Fruit fly (Drosophila melanogaster) whole organism, embryonic: ENCODE measurements around the gene Mco4.
A peak's percentile ranks its signal among the peaks of the same experiment; 100 is the strongest.

Experiments
- Atf-2 ChIP-seq: fragments of 200-800 bp; sonication (Bioruptor generic); optimal IDR thresholded peaks from 2 replicates; lab custom pipeline; 2016; ENCODE audit warnings: missing biosample characterization, missing genetic modification characterization
- B-H2 ChIP-seq: fragments of 200-800 bp; sonication (Bioruptor generic); optimal IDR thresholded peaks from 2 replicates; lab custom pipeline; 2018; ENCODE audit warnings: missing biosample characterization, mild to moderate bottlenecking, missing genetic modification characterization
- BtbVII ChIP-seq: fragments of 200-800 bp; sonication (Bioruptor generic); optimal IDR thresholded peaks from 3 replicates; lab custom pipeline; 2017; ENCODE audit warnings: missing biosample characterization, mild to moderate bottlenecking, missing genetic modification characterization
- CG10267 ChIP-seq: fragments of 200-800 bp; sonication (Bioruptor generic); optimal IDR thresholded peaks from 2 replicates; lab custom pipeline; 2018; ENCODE audit warnings: missing biosample characterization, mild to moderate bottlenecking, missing genetic modification characterization, moderate library complexity
- CG10366 ChIP-seq: fragments of 200-800 bp; sonication (Bioruptor generic); IDR thresholded peaks from 2 replicates; pipeline ENCODE4 v1.3.6; 2022; ENCODE audit warnings: missing biosample characterization, missing genetic modification characterization
- CG12155 ChIP-seq: fragments of 200-800 bp; sonication (Bioruptor generic); optimal IDR thresholded peaks from 3 replicates; lab custom pipeline; 2016; ENCODE audit warnings: missing biosample characterization, missing genetic modification characterization
- CG12391 ChIP-seq: fragments of 200-800 bp; sonication (Bioruptor generic); optimal IDR thresholded peaks from 3 replicates; lab custom pipeline; 2018; ENCODE audit warnings: missing biosample characterization, mild to moderate bottlenecking, missing genetic modification characterization, moderate library complexity
- CG14441 ChIP-seq: fragments of 200-800 bp; sonication (Bioruptor generic); IDR thresholded peaks from 2 replicates; pipeline ENCODE4 v1.3.6; 2022; ENCODE audit warnings: missing biosample characterization, missing genetic modification characterization
- CG15073 ChIP-seq: fragments of 200-800 bp; sonication (Bioruptor generic); optimal IDR thresholded peaks from 2 replicates; lab custom pipeline; 2016; ENCODE audit warnings: missing biosample characterization, missing genetic modification characterization
- CG1603 ChIP-seq: fragments of 200-800 bp; sonication (Bioruptor generic); optimal IDR thresholded peaks from 2 replicates; lab custom pipeline; 2019; ENCODE audit warnings: missing biosample characterization, mild to moderate bottlenecking, missing genetic modification characterization, moderate library complexity
- CG16815 ChIP-seq: fragments of 200-800 bp; sonication (Bioruptor generic); optimal IDR thresholded peaks from 3 replicates; lab custom pipeline; 2017; ENCODE audit warnings: missing biosample characterization, mild to moderate bottlenecking, missing genetic modification characterization
- CG18599 ChIP-seq: fragments of 200-800 bp; sonication (Bioruptor generic); optimal IDR thresholded peaks from 3 replicates; lab custom pipeline; 2017; ENCODE audit warnings: missing biosample characterization, missing genetic modification characterization, mild to moderate bottlenecking, moderate library complexity, missing genetic modification reagents
- CG2712 ChIP-seq: fragments of 200-800 bp; optimal IDR thresholded peaks from 3 replicates; lab custom pipeline; 2019; ENCODE audit warnings: missing biosample characterization, mild to moderate bottlenecking, missing genetic modification characterization, moderate library complexity
- CG31224 ChIP-seq: fragments of 200-800 bp; sonication (Bioruptor generic); IDR thresholded peaks from 2 replicates; pipeline ENCODE4 v1.3.6; 2022; ENCODE audit warnings: missing biosample characterization, missing genetic modification characterization
- CG33557 ChIP-seq: fragments of 200-800 bp; sonication (Bioruptor generic); optimal IDR thresholded peaks from 2 replicates; lab custom pipeline; 2019; ENCODE audit warnings: missing biosample characterization, mild to moderate bottlenecking, missing genetic modification characterization, moderate library complexity
- CG42726 ChIP-seq: fragments of 200-800 bp; sonication (Bioruptor generic); IDR thresholded peaks from 2 replicates; pipeline ENCODE4 v1.3.6; 2022; ENCODE audit warnings: missing biosample characterization, missing genetic modification characterization; ENCODE audit not compliant: partially characterized antibody
- CG4328 ChIP-seq: fragments of 200-800 bp; sonication (Bioruptor generic); optimal IDR thresholded peaks from 3 replicates; lab custom pipeline; 2017; ENCODE audit warnings: missing biosample characterization, missing genetic modification reagents, missing genetic modification characterization
- CG8388 ChIP-seq: fragments of 200-800 bp; sonication (Bioruptor generic); optimal IDR thresholded peaks from 2 replicates; lab custom pipeline; 2019; ENCODE audit warnings: missing biosample characterization, mild to moderate bottlenecking, missing genetic modification characterization, moderate library complexity
- CG8924 ChIP-seq: fragments of 200-800 bp; optimal IDR thresholded peaks from 3 replicates; lab custom pipeline; 2019; ENCODE audit warnings: missing biosample characterization, mild to moderate bottlenecking, missing genetic modification characterization, moderate library complexity
- CG9727 ChIP-seq: fragments of 200-800 bp; sonication (Bioruptor generic); optimal IDR thresholded peaks from 3 replicates; lab custom pipeline; 2017; ENCODE audit warnings: missing biosample characterization, mild to moderate bottlenecking, missing genetic modification characterization
- CoRest ChIP-seq: fragments of 200-800 bp; sonication (Bioruptor generic); optimal IDR thresholded peaks from 3 replicates; lab custom pipeline; 2018; ENCODE audit warnings: missing biosample characterization, mild to moderate bottlenecking, missing genetic modification characterization, moderate library complexity
- Ets97D ChIP-seq: fragments of 200-800 bp; sonication (Bioruptor generic); optimal IDR thresholded peaks from 3 replicates; lab custom pipeline; 2016; ENCODE audit warnings: missing biosample characterization, missing genetic modification characterization
- GATAe ChIP-seq: fragments of 200-800 bp; sonication (Bioruptor generic); conservative IDR thresholded peaks from 2 replicates; pipeline ENCODE4 v1.3.6; 2022; ENCODE audit warnings: missing biosample characterization, missing genetic modification characterization
- Hr39 ChIP-seq: fragments of >200 bp; optimal IDR thresholded peaks from 2 replicates; lab custom pipeline; 2017
- Lim3 ChIP-seq: fragments of 200-800 bp; sonication (Bioruptor generic); IDR thresholded peaks from 2 replicates; pipeline ENCODE4 v1.3.6; 2022; ENCODE audit warnings: missing biosample characterization, missing genetic modification characterization
- MBD-R2 ChIP-seq: fragments of 200-800 bp; sonication (Bioruptor generic); IDR thresholded peaks from 2 replicates; pipeline ENCODE4 v1.3.6; 2022; ENCODE audit warnings: missing biosample characterization, missing genetic modification characterization
- Med ChIP-seq: fragments of 200-800 bp; sonication (Bioruptor generic); peaks from one replicate; lab custom pipeline; 2016; ENCODE audit warnings: missing biosample characterization, missing genetic modification characterization, mild to moderate bottlenecking, inconsistent platforms, moderate library complexity
- Myb ChIP-seq: fragments of 200-800 bp; sonication (Bioruptor generic); optimal IDR thresholded peaks from 2 replicates; lab custom pipeline; 2016; ENCODE audit warnings: missing biosample characterization, missing genetic modification characterization
- Neu2 ChIP-seq: fragments of 200-800 bp; sonication (Bioruptor generic); optimal IDR thresholded peaks from 3 replicates; lab custom pipeline; 2016; ENCODE audit warnings: missing biosample characterization, missing genetic modification characterization, borderline replicate concordance
- Sry-δ ChIP-seq: fragments of 200-800 bp; sonication (Bioruptor generic); optimal IDR thresholded peaks from 2 replicates; lab custom pipeline; 2016; ENCODE audit warnings: missing biosample characterization, missing genetic modification characterization
- YL-1 ChIP-seq: fragments of 200-800 bp; sonication (Bioruptor generic); optimal IDR thresholded peaks from 3 replicates; lab custom pipeline; 2017; ENCODE audit warnings: missing biosample characterization, mild to moderate bottlenecking, missing genetic modification characterization
- ara ChIP-seq: fragments of 200-800 bp; sonication (Bioruptor generic); IDR thresholded peaks from 2 replicates; pipeline ENCODE4 v1.3.6; 2022; ENCODE audit warnings: missing biosample characterization, missing genetic modification characterization
- bowl ChIP-seq: fragments of 200-800 bp; sonication (Bioruptor generic); IDR thresholded peaks from 2 replicates; pipeline ENCODE4 v1.3.6; 2022; ENCODE audit warnings: missing biosample characterization, missing genetic modification characterization
- cato ChIP-seq: fragments of 200-800 bp; sonication (Bioruptor generic); optimal IDR thresholded peaks from 2 replicates; lab custom pipeline; 2016; ENCODE audit warnings: missing biosample characterization, missing genetic modification characterization, borderline replicate concordance
- chinmo ChIP-seq: fragments of 200-800 bp; sonication (Bioruptor generic); IDR thresholded peaks from 4 replicates; pipeline ENCODE4 v1.3.6; 2022; ENCODE audit warnings: missing biosample characterization, missing genetic modification characterization; ENCODE audit not compliant: partially characterized antibody
- crc ChIP-seq: fragments of 200-800 bp; sonication (Bioruptor generic); optimal IDR thresholded peaks from 2 replicates; lab custom pipeline; 2016; ENCODE audit warnings: missing biosample characterization, missing genetic modification characterization
- dysf ChIP-seq: fragments of 200-800 bp; sonication (Bioruptor generic); IDR thresholded peaks from 3 replicates; pipeline ENCODE4 v1.3.6; 2022; ENCODE audit warnings: missing biosample characterization, missing genetic modification characterization
- eve ChIP-seq, 2 experiments: fragments of >200 bp; optimal IDR thresholded peaks; 2 replicates each; lab custom pipeline; 2017; ENCODE audit warnings: missing biosample characterization in 2 of 2, missing genetic modification characterization in 2 of 2
- gt ChIP-seq: fragments of 200-800 bp; sonication (Bioruptor generic); IDR thresholded peaks from 2 replicates; pipeline ENCODE4 v1.3.6; 2022; ENCODE audit warnings: missing biosample characterization, missing genetic modification characterization
- hbn ChIP-seq: fragments of 200-800 bp; sonication (Bioruptor generic); IDR thresholded peaks from 2 replicates; pipeline ENCODE4 v1.3.6; 2022; ENCODE audit warnings: missing biosample characterization, missing genetic modification characterization; ENCODE audit not compliant: partially characterized antibody
- nmo ChIP-seq: fragments of 200-800 bp; sonication (Bioruptor generic); optimal IDR thresholded peaks from 2 replicates; lab custom pipeline; 2018; ENCODE audit warnings: missing biosample characterization, mild to moderate bottlenecking, missing genetic modification characterization, moderate library complexity
- schlank ChIP-seq: fragments of 200-800 bp; sonication (Bioruptor generic); optimal IDR thresholded peaks from 2 replicates; lab custom pipeline; 2018; ENCODE audit warnings: missing biosample characterization, mild to moderate bottlenecking, missing genetic modification characterization
- sens-2 ChIP-seq: fragments of 200-800 bp; sonication (Bioruptor generic); IDR thresholded peaks from 2 replicates; pipeline ENCODE4 v1.3.6; 2022; ENCODE audit warnings: missing biosample characterization, missing genetic modification characterization
- sim ChIP-seq: fragments of 200-800 bp; sonication (Bioruptor generic); IDR thresholded peaks from 2 replicates; pipeline ENCODE4 v1.3.6; 2022; ENCODE audit warnings: missing biosample characterization, missing genetic modification characterization
- stwl ChIP-seq: fragments of 200-800 bp; sonication (Bioruptor generic); optimal IDR thresholded peaks from 3 replicates; lab custom pipeline; 2018; ENCODE audit warnings: missing biosample characterization, mild to moderate bottlenecking, missing genetic modification characterization, moderate library complexity
- ttk ChIP-seq: fragments of 200-800 bp; sonication (Bioruptor generic); IDR thresholded peaks from 2 replicates; pipeline ENCODE4 v2.1.2; 2022; ENCODE audit warnings: missing biosample characterization, missing genetic modification characterization
- twi ChIP-seq: fragments of 200-800 bp; optimal IDR thresholded peaks from 2 replicates; lab custom pipeline; 2019; ENCODE audit warnings: missing biosample characterization, mild to moderate bottlenecking, missing genetic modification characterization, moderate library complexity
- tx ChIP-seq: fragments of 200-800 bp; sonication (Bioruptor generic); optimal IDR thresholded peaks from 2 replicates; lab custom pipeline; 2016; ENCODE audit warnings: missing biosample characterization, missing genetic modification characterization

Mco4 gene

dm6 chrX:17860711-17861110 is 4.8 kb upstream of the Mco4 start, which contains the start of the genes Arp8 and CG6769 (continued):
- TF ChIP-seq CG33557 (GFP tag; lab: Kevin White, UChicago) (peak; percentile 22), Med (GFP tag; lab: Kevin White, UChicago) (peak; percentile 82), GATAe (no peak), B-H2 (GFP tag; lab: Kevin White, UChicago) (peak; percentile 1), CG12391 (tag; lab: Kevin White, UChicago) (peak; percentile 55), CG2712 (tag; lab: Kevin White, UChicago) (peak; percentile 19), CG1603 (tag; lab: Kevin White, UChicago) (peak; percentile 31), CG8388 (GFP tag; lab: Kevin White, UChicago) (peak; percentile 11), Sry-δ (GFP tag; lab: Kevin White, UChicago) (peak; percentile 14), twi (tag; lab: Kevin White, UChicago) (no peak), BtbVII (GFP tag; lab: Kevin White, UChicago) (no peak), CG8924 (tag; lab: Kevin White, UChicago) (peak; percentile 47), CG18599 (GFP tag; lab: Kevin White, UChicago) (no peak), CG9727 (peak; percentile 19), CG15073 (GFP tag; lab: Kevin White, UChicago) (no peak), schlank (tag; lab: Kevin White, UChicago) (no peak), ttk (GFP tag; lab: Robert Waterston, UW) (no peak), nmo (GFP tag; lab: Kevin White, UChicago) (peak; percentile 12), Ets97D (peak; percentile 15), crc (GFP tag; lab: Kevin White, UChicago) (no peak), CG14441 (GFP tag; lab: Robert Waterston, UW) (no peak), CG10366 (no peak), cato (GFP tag; lab: Kevin White, UChicago) (peak; percentile 16), CG42726 (GFP tag; lab: Robert Waterston, UW) (no peak), CoRest (tag; lab: Kevin White, UChicago) (peak; percentile 40)

dm6 chrX:17857809-17858208 is 1.9 kb upstream of the Mco4 start:
- TF ChIP-seq stwl (tag; lab: Kevin White, UChicago) (peak; percentile 48), Atf-2 (GFP tag; lab: Kevin White, UChicago) (no peak), CG12155 (GFP tag; lab: Kevin White, UChicago) (no peak), bowl (GFP tag; lab: Robert Waterston, UW) (0 out of 2 replicates have a peak, but pooled peaks have one; percentile 17), Med (GFP tag; lab: Kevin White, UChicago) (peak; percentile 57), CG10267 (tag; lab: Kevin White, UChicago) (peak; percentile 55), dysf (no peak), MBD-R2 (GFP tag; lab: Robert Waterston, UW) (peak; percentile 46), Neu2 (GFP tag; lab: Kevin White, UChicago) (no peak), Myb (GFP tag; lab: Kevin White, UChicago) (no peak)

- 0 out of 4 replicates have a peak, but pooled peaks have one; percentile 65 for TF ChIP-seq chinmo
- no peak for TF ChIP-seq CG16815 (GFP tag; lab: Kevin White, UChicago)
- no peak for TF ChIP-seq gt (GFP tag; lab: Robert Waterston, UW)
- TF ChIP-seq eve (GFP tag; optimal IDR thresholded peaks at IDR 0.05; lab: Kevin White, UChicago) = no peak
- TF ChIP-seq Lim3 (GFP tag; lab: Robert Waterston, UW) = no peak
- TF ChIP-seq sim (GFP tag; lab: Robert Waterston, UW) = no peak
- TF ChIP-seq sens-2 (GFP tag; lab: Robert Waterston, UW) = no peak
- no peak for TF ChIP-seq YL-1
- TF ChIP-seq tx = no peak
- no peak for TF ChIP-seq ara (GFP tag; lab: Robert Waterston, UW)
- peak; percentile 34 for TF ChIP-seq CG4328 (GFP tag; lab: Kevin White, UChicago)
- TF ChIP-seq CG31224 (GFP tag; lab: Robert Waterston, UW) = no peak
- TF ChIP-seq Hr39 (lab: Kevin White, UChicago) = no peak
- TF ChIP-seq hbn = 0 out of 2 replicates have a peak, but pooled peaks have one; percentile 13
Observed at dm6 chrX:17856458-17857277, 739 bp upstream of the Mco4 start, which contains the start of gene Srx. Gene Srx (plus strand): TSS chrX:17856974.
